Worm (Caenorhabditis elegans) whole organism, late embryonic: ENCODE results near the gene F38B2.4.

Source experiments
- C08G9.2 ChIP-seq: sonication (generic microtip); optimal IDR thresholded peaks from 2 replicates; lab custom pipeline; 2016; ENCODE audit warnings: mild to moderate bottlenecking, missing genetic modification characterization, moderate library complexity, missing compliant biosample characterization
- ama-1 ChIP-seq: fragments of 150-350 bp; optimal IDR thresholded peaks from 2 replicates; lab custom pipeline; 2014
- ceh-18 ChIP-seq: sonication (generic microtip); optimal IDR thresholded peaks from 2 replicates; lab custom pipeline; 2016; ENCODE audit warnings: missing genetic modification characterization, missing compliant biosample characterization
- ceh-2 ChIP-seq: sonication (generic microtip); optimal IDR thresholded peaks from 2 replicates; lab custom pipeline; 2016; ENCODE audit warnings: missing genotype, missing genetic modification characterization, missing compliant biosample characterization
- ceh-22 ChIP-seq: sonication (generic microtip); optimal IDR thresholded peaks from 2 replicates; lab custom pipeline; 2017; ENCODE audit warnings: missing biosample characterization, missing genetic modification characterization
- ceh-31 ChIP-seq: sonication (generic microtip); optimal IDR thresholded peaks from 2 replicates; lab custom pipeline; 2016; ENCODE audit warnings: missing genetic modification characterization, missing compliant biosample characterization
- ceh-34 ChIP-seq: sonication (generic microtip); optimal IDR thresholded peaks from 2 replicates; lab custom pipeline; 2016; ENCODE audit warnings: mild to moderate bottlenecking, missing genetic modification characterization, missing compliant biosample characterization
- ceh-45 ChIP-seq: fragments of 200-800 bp; sonication (Bioruptor generic); IDR thresholded peaks from 2 replicates; pipeline ENCODE4 v1.3.6; 2022; ENCODE audit warnings: missing genetic modification reagents, missing genetic modification characterization, missing compliant biosample characterization
- ceh-48 ChIP-seq: sonication (generic microtip); optimal IDR thresholded peaks from 2 replicates; lab custom pipeline; 2016; ENCODE audit warnings: missing genetic modification characterization, inconsistent platforms, missing compliant biosample characterization
- ceh-6 ChIP-seq: fragments of 200-800 bp; sonication (Bioruptor generic); optimal IDR thresholded peaks from 2 replicates; lab custom pipeline; 2018; ENCODE audit warnings: mild to moderate bottlenecking, missing genetic modification characterization, missing compliant biosample characterization
- dmd-4 ChIP-seq: sonication (generic microtip); optimal IDR thresholded peaks from 2 replicates; lab custom pipeline; 2016; ENCODE audit warnings: borderline replicate concordance, missing genetic modification characterization, missing compliant biosample characterization
- dve-1 ChIP-seq: sonication (generic microtip); optimal IDR thresholded peaks from 2 replicates; lab custom pipeline; 2017; ENCODE audit warnings: antibody characterized with exemption, mild to moderate bottlenecking, missing genetic modification characterization, missing compliant biosample characterization
- elt-2 ChIP-seq: sonication (generic microtip); optimal IDR thresholded peaks from 2 replicates; lab custom pipeline; 2016; ENCODE audit warnings: missing genetic modification reagents, missing genetic modification characterization, missing compliant biosample characterization
- eyg-1 ChIP-seq: sonication (generic microtip); optimal IDR thresholded peaks from 2 replicates; lab custom pipeline; 2016; ENCODE audit warnings: missing genotype, missing genetic modification characterization, missing compliant biosample characterization
- fkh-6 ChIP-seq: sonication (generic microtip); optimal IDR thresholded peaks from 2 replicates; lab custom pipeline; 2016; ENCODE audit warnings: missing genetic modification characterization, missing compliant biosample characterization
- hlh-15 ChIP-seq: sonication (generic microtip); optimal IDR thresholded peaks from 2 replicates; lab custom pipeline; 2016; ENCODE audit warnings: missing genetic modification characterization, missing compliant biosample characterization
- hlh-30 ChIP-seq: sonication (generic microtip); optimal IDR thresholded peaks from 2 replicates; lab custom pipeline; 2017; ENCODE audit warnings: antibody characterized with exemption, missing genetic modification characterization, missing compliant biosample characterization; ENCODE audit not compliant: insufficient read depth
- hlh-6 ChIP-seq: sonication (generic microtip); optimal IDR thresholded peaks from 2 replicates; lab custom pipeline; 2016; ENCODE audit warnings: missing genotype, missing genetic modification characterization, missing compliant biosample characterization
- hlh-8 ChIP-seq: sonication (generic microtip); optimal IDR thresholded peaks from 2 replicates; lab custom pipeline; 2016; ENCODE audit warnings: missing genotype, missing genetic modification characterization, missing compliant biosample characterization
- lin-11 ChIP-seq: fragments of 200-800 bp; sonication (Bioruptor generic); optimal IDR thresholded peaks from 2 replicates; lab custom pipeline; 2018; ENCODE audit warnings: mild to moderate bottlenecking, missing genetic modification characterization, missing compliant biosample characterization
- madf-2 ChIP-seq: sonication (generic microtip); optimal IDR thresholded peaks from 2 replicates; lab custom pipeline; 2017; ENCODE audit warnings: missing genetic modification characterization, missing compliant biosample characterization
- nfya-1 ChIP-seq: sonication (generic microtip); optimal IDR thresholded peaks from 2 replicates; lab custom pipeline; 2017; ENCODE audit warnings: missing genetic modification characterization, mild to moderate bottlenecking, missing compliant biosample characterization, antibody characterized with exemption, moderate library complexity
- nhr-11 ChIP-seq: fragments of 150-350 bp; optimal IDR thresholded peaks from 2 replicates; lab custom pipeline; 2014; ENCODE audit warnings: missing biosample characterization, missing genetic modification characterization
- npax-4 ChIP-seq: sonication (generic microtip); optimal IDR thresholded peaks from 2 replicates; lab custom pipeline; 2016; ENCODE audit warnings: missing genetic modification characterization, missing compliant biosample characterization
- odd-2 ChIP-seq: sonication (generic microtip); optimal IDR thresholded peaks from 2 replicates; lab custom pipeline; 2017; ENCODE audit warnings: antibody characterized with exemption, mild to moderate bottlenecking, missing genetic modification characterization, missing compliant biosample characterization
- pat-9 ChIP-seq: fragments of 200-800 bp; sonication (Bioruptor generic); optimal IDR thresholded peaks from 2 replicates; lab custom pipeline; 2018; ENCODE audit warnings: mild to moderate bottlenecking, missing genetic modification characterization, moderate library complexity, missing compliant biosample characterization
- pha-2 ChIP-seq: sonication (generic microtip); optimal IDR thresholded peaks from 2 replicates; lab custom pipeline; 2017; ENCODE audit warnings: mild to moderate bottlenecking, missing genetic modification characterization, missing compliant biosample characterization
- pros-1 ChIP-seq: fragments of 150-350 bp; optimal IDR thresholded peaks from 2 replicates; lab custom pipeline; 2014; ENCODE audit warnings: missing biosample characterization, missing genetic modification reagents, missing genetic modification characterization
- ref-2 ChIP-seq: sonication (generic microtip); optimal IDR thresholded peaks from 2 replicates; lab custom pipeline; 2016; ENCODE audit warnings: missing genetic modification characterization, missing compliant biosample characterization
- rnt-1 ChIP-seq: sonication (generic microtip); optimal IDR thresholded peaks from 2 replicates; lab custom pipeline; 2016; ENCODE audit warnings: missing genetic modification characterization, missing compliant biosample characterization
- sdc-2 ChIP-seq: sonication (generic microtip); optimal IDR thresholded peaks from 2 replicates; lab custom pipeline; 2016; ENCODE audit warnings: missing genotype, missing genetic modification characterization, missing compliant biosample characterization
- sox-2 ChIP-seq: fragments of 200-800 bp; sonication (Bioruptor generic); IDR thresholded peaks from 2 replicates; pipeline ENCODE4 v1.3.6; 2022; ENCODE audit warnings: missing genetic modification reagents, missing genetic modification characterization, missing compliant biosample characterization
- tbx-2 ChIP-seq: sonication (generic microtip); optimal IDR thresholded peaks from 2 replicates; lab custom pipeline; 2016; ENCODE audit warnings: missing genetic modification characterization, missing compliant biosample characterization
- unc-42 ChIP-seq: sonication (generic microtip); optimal IDR thresholded peaks from 2 replicates; lab custom pipeline; 2016; ENCODE audit warnings: missing genotype, missing genetic modification characterization, missing compliant biosample characterization
- unc-55 ChIP-seq: sonication (generic microtip); optimal IDR thresholded peaks from 2 replicates; lab custom pipeline; 2017; ENCODE audit warnings: missing biosample characterization, missing genetic modification reagents, missing genetic modification characterization
- unc-86 ChIP-seq: sonication (generic microtip); optimal IDR thresholded peaks from 2 replicates; lab custom pipeline; 2016; ENCODE audit warnings: missing genetic modification characterization, missing compliant biosample characterization
- zip-5 ChIP-seq: sonication (generic microtip); optimal IDR thresholded peaks from 2 replicates; lab custom pipeline; 2016; ENCODE audit warnings: missing genetic modification characterization, missing compliant biosample characterization

F38B2.4 gene

ce11 chrX:11249392-11249791, 38.1 kb downstream of the F38B2.4 start:
- TF ChIP-seq sdc-2 (tag; lab: Kevin White, UChicago) (no peak), ceh-34 (no peak), unc-55 (GFP tag; lab: Kevin White, UChicago) (no peak), eyg-1 (tag; lab: Kevin White, UChicago) (no peak), ceh-45 (GFP tag; lab: Robert Waterston, UW) (no peak), ceh-6 (GFP tag; lab: Kevin White, UChicago) (no peak), zip-5 (tag; lab: Kevin White, UChicago) (no peak), unc-86 (tag; lab: Kevin White, UChicago) (no peak)
- TF ChIP-seq, all 69 proteins: peak for 0

ce11 chrX:11248083-11248482, 39.4 kb downstream of the F38B2.4 start:
- TF ChIP-seq nhr-11 (no peak), rnt-1 (peak; percentile 37), ceh-2 (tag; lab: Kevin White, UChicago) (peak; percentile 59), ceh-31 (tag; lab: Kevin White, UChicago) (peak; percentile 40), lin-11 (tag; lab: Kevin White, UChicago) (no peak), dve-1 (tag; lab: Kevin White, UChicago) (peak; percentile 27), ceh-34 (peak; percentile 79), hlh-8 (tag; lab: Kevin White, UChicago) (no peak), ceh-18 (tag; lab: Kevin White, UChicago) (peak; percentile 17), nfya-1 (tag; lab: Kevin White, UChicago) (peak; percentile 40), unc-86 (tag; lab: Kevin White, UChicago) (no peak), pha-2 (tag; lab: Kevin White, UChicago) (no peak), fkh-6 (tag; lab: Kevin White, UChicago) (peak; percentile 28), ceh-22 (tag; lab: Kevin White, UChicago) (no peak), ceh-48 (tag; lab: Kevin White, UChicago) (no peak), ref-2 (tag; lab: Kevin White, UChicago) (peak; percentile 19), hlh-30 (tag; lab: Kevin White, UChicago) (peak; percentile 92), eyg-1 (tag; lab: Kevin White, UChicago) (no peak), sdc-2 (tag; lab: Kevin White, UChicago) (peak; percentile 58), C08G9.2 (peak; percentile 44), elt-2 (peak; percentile 3), pat-9 (tag; lab: Kevin White, UChicago) (no peak), hlh-6 (peak; percentile 75), unc-42 (no peak), tbx-2 (peak; percentile 47)

- TF ChIP-seq pros-1 (no peak), sox-2 (no peak), unc-42 (peak; percentile 76), ama-1 (lab: Kevin White, UChicago) (no peak)
Observed at ce11 chrX:11245056-11245455, 42.5 kb downstream of the F38B2.4 start.

- TF ChIP-seq dmd-4 = no peak
- TF ChIP-seq ceh-2 (tag; lab: Kevin White, UChicago) = no peak
- no peak for TF ChIP-seq eyg-1 (tag; lab: Kevin White, UChicago)
- TF ChIP-seq hlh-15 (tag; lab: Kevin White, UChicago) = no peak
- no peak for TF ChIP-seq npax-4
- TF ChIP-seq nfya-1 (tag; lab: Kevin White, UChicago) = no peak
- TF ChIP-seq odd-2 (tag; lab: Kevin White, UChicago) = no peak
- no peak for TF ChIP-seq madf-2 (tag; lab: Kevin White, UChicago)
Observed at ce11 chrX:11243604-11244003, 43.9 kb downstream of the F38B2.4 start.
